Fruit fly (Drosophila melanogaster) whole organism, prepupa: ENCODE measurements around the gene CG8003.

Source experiments
- Blimp-1 ChIP-seq: fragments of 200-800 bp; sonication (Bioruptor generic); optimal IDR thresholded peaks from 3 replicates; lab custom pipeline; 2017; ENCODE audit warnings: missing biosample characterization, missing genetic modification characterization, mild to moderate bottlenecking, moderate library complexity, missing genetic modification reagents
- CG10631 ChIP-seq: fragments of 200-800 bp; sonication (Bioruptor generic); optimal IDR thresholded peaks from 2 replicates; lab custom pipeline; 2016; ENCODE audit warnings: missing biosample characterization, missing genetic modification characterization
- CG11294 ChIP-seq: fragments of 200-800 bp; sonication (Bioruptor generic); IDR thresholded peaks from 2 replicates; pipeline ENCODE4 v1.3.6; 2022; ENCODE audit warnings: missing biosample characterization, missing genetic modification characterization
- CG15336 ChIP-seq: fragments of 200-800 bp; sonication (Bioruptor generic); IDR thresholded peaks from 2 replicates; pipeline ENCODE4 v1.3.6; 2022; ENCODE audit warnings: missing biosample characterization, missing genetic modification characterization
- CG34406 ChIP-seq: fragments of 200-800 bp; sonication (Bioruptor generic); optimal IDR thresholded peaks from 3 replicates; lab custom pipeline; 2016; ENCODE audit warnings: missing biosample characterization, missing genetic modification characterization
- CG3919 ChIP-seq: fragments of 200-800 bp; sonication (Bioruptor generic); optimal IDR thresholded peaks from 3 replicates; lab custom pipeline; 2016; ENCODE audit warnings: missing biosample characterization, missing genetic modification characterization
- CG4318 ChIP-seq: fragments of 200-800 bp; sonication (Bioruptor generic); optimal IDR thresholded peaks from 3 replicates; lab custom pipeline; 2017; ENCODE audit warnings: missing biosample characterization, mild to moderate bottlenecking, missing genetic modification characterization
- CG6163 ChIP-seq: fragments of 200-800 bp; sonication (Bioruptor generic); IDR thresholded peaks from 3 replicates; pipeline ENCODE4 v1.3.6; 2022; ENCODE audit warnings: missing biosample characterization, missing genetic modification characterization
- CG6276 ChIP-seq: fragments of 200-800 bp; sonication (Bioruptor generic); optimal IDR thresholded peaks from 2 replicates; lab custom pipeline; 2017; ENCODE audit warnings: missing biosample characterization, mild to moderate bottlenecking, missing genetic modification characterization
- CG6792 ChIP-seq: fragments of 200-800 bp; sonication (Bioruptor generic); optimal IDR thresholded peaks from 3 replicates; lab custom pipeline; 2016; ENCODE audit warnings: missing biosample characterization, missing genetic modification characterization
- CG6808 ChIP-seq: fragments of 200-800 bp; sonication (Bioruptor generic); optimal IDR thresholded peaks from 3 replicates; lab custom pipeline; 2017; ENCODE audit warnings: missing biosample characterization, missing genetic modification characterization, mild to moderate bottlenecking, moderate library complexity, missing genetic modification reagents
- CG6854 ChIP-seq: fragments of 200-800 bp; sonication (Bioruptor generic); optimal IDR thresholded peaks from 2 replicates; lab custom pipeline; 2017; ENCODE audit warnings: missing biosample characterization, mild to moderate bottlenecking, missing genetic modification characterization
- CG7368 ChIP-seq: fragments of 200-800 bp; sonication (Bioruptor generic); optimal IDR thresholded peaks from 3 replicates; lab custom pipeline; 2016; ENCODE audit warnings: missing biosample characterization, missing genetic modification characterization
- CG8119 ChIP-seq: fragments of 200-800 bp; sonication (Bioruptor generic); IDR thresholded peaks from 3 replicates; pipeline ENCODE4 v1.3.6; 2022; ENCODE audit warnings: missing biosample characterization, missing genetic modification characterization
- CG8319 ChIP-seq: fragments of 200-800 bp; sonication (Bioruptor generic); optimal IDR thresholded peaks from 3 replicates; lab custom pipeline; 2016; ENCODE audit warnings: missing biosample characterization, missing genetic modification characterization
- CG8632 ChIP-seq: fragments of 200-800 bp; sonication (Bioruptor generic); optimal IDR thresholded peaks from 3 replicates; lab custom pipeline; 2016; ENCODE audit warnings: missing biosample characterization, missing genetic modification characterization
- CG9139 ChIP-seq: fragments of 200-800 bp; sonication (Bioruptor generic); optimal IDR thresholded peaks from 3 replicates; lab custom pipeline; 2017; ENCODE audit warnings: missing biosample characterization, mild to moderate bottlenecking, missing genetic modification characterization
- Eip78C ChIP-seq: fragments of 200-800 bp; sonication (Bioruptor generic); peaks from one replicate; lab custom pipeline; 2016; ENCODE audit warnings: missing biosample characterization, missing genetic modification characterization
- Eip93F ChIP-seq: fragments of 200-800 bp; sonication (Bioruptor generic); optimal IDR thresholded peaks from 2 replicates; lab custom pipeline; 2016; ENCODE audit warnings: missing biosample characterization, mild to moderate bottlenecking, missing genetic modification characterization
- Ets21C ChIP-seq: fragments of 200-800 bp; sonication (Bioruptor generic); optimal IDR thresholded peaks from 3 replicates; lab custom pipeline; 2016; ENCODE audit warnings: missing biosample characterization, missing genetic modification characterization
- Ets96B ChIP-seq: fragments of 200-800 bp; optimal IDR thresholded peaks from 2 replicates; lab custom pipeline; 2019; ENCODE audit warnings: missing biosample characterization, mild to moderate bottlenecking, missing genetic modification characterization, moderate library complexity
- Gug ChIP-seq: fragments of 200-800 bp; sonication (Bioruptor generic); IDR thresholded peaks from 2 replicates; pipeline ENCODE4 v1.3.6; 2022; ENCODE audit warnings: missing biosample characterization, missing genetic modification characterization
- Hr38 ChIP-seq: sonication (Bioruptor generic); optimal IDR thresholded peaks from 2 replicates; lab custom pipeline; 2016; ENCODE audit warnings: missing biosample characterization, missing genetic modification characterization
- Hr39 ChIP-seq: fragments of 200-800 bp; sonication (Bioruptor generic); optimal IDR thresholded peaks from 2 replicates; lab custom pipeline; 2016; ENCODE audit warnings: missing biosample characterization, missing genetic modification characterization
- Lpt ChIP-seq: fragments of 200-800 bp; sonication (Bioruptor generic); optimal IDR thresholded peaks from 3 replicates; lab custom pipeline; 2016; ENCODE audit warnings: missing biosample characterization, missing genetic modification characterization
- Met ChIP-seq: fragments of 200-800 bp; sonication (Bioruptor generic); optimal IDR thresholded peaks from 3 replicates; lab custom pipeline; 2016; ENCODE audit warnings: missing biosample characterization, missing genetic modification characterization
- OdsH ChIP-seq: fragments of 200-800 bp; sonication (Bioruptor generic); optimal IDR thresholded peaks from 3 replicates; lab custom pipeline; 2016; ENCODE audit warnings: missing biosample characterization, missing genetic modification characterization
- Smox ChIP-seq: fragments of 200-800 bp; sonication (Bioruptor generic); optimal IDR thresholded peaks from 3 replicates; lab custom pipeline; 2016; ENCODE audit warnings: missing biosample characterization, missing genetic modification characterization
- Sox102F ChIP-seq: fragments of 200-800 bp; sonication (Bioruptor generic); optimal IDR thresholded peaks from 2 replicates; lab custom pipeline; 2016; ENCODE audit warnings: missing biosample characterization, mild to moderate bottlenecking, missing genetic modification characterization
- Sox14 ChIP-seq: fragments of 200-800 bp; sonication (Bioruptor generic); optimal IDR thresholded peaks from 3 replicates; lab custom pipeline; 2016; ENCODE audit warnings: missing biosample characterization, missing genetic modification characterization
- Sox15 ChIP-seq: fragments of 200-800 bp; sonication (Bioruptor generic); optimal IDR thresholded peaks from 3 replicates; lab custom pipeline; 2016; ENCODE audit warnings: missing biosample characterization, missing genetic modification characterization
- achi ChIP-seq: fragments of 200-800 bp; sonication (Bioruptor generic); optimal IDR thresholded peaks from 3 replicates; lab custom pipeline; 2016; ENCODE audit warnings: missing biosample characterization, missing genetic modification characterization
- acj6 ChIP-seq: fragments of 200-800 bp; sonication (Bioruptor generic); optimal IDR thresholded peaks from 3 replicates; lab custom pipeline; 2016; ENCODE audit warnings: missing biosample characterization, missing genetic modification characterization
- cyc ChIP-seq: fragments of 200-800 bp; sonication (Bioruptor generic); optimal IDR thresholded peaks from 3 replicates; lab custom pipeline; 2016; ENCODE audit warnings: missing biosample characterization, missing genetic modification characterization
- dac ChIP-seq: fragments of 200-800 bp; sonication (Bioruptor generic); optimal IDR thresholded peaks from 2 replicates; lab custom pipeline; 2017; ENCODE audit warnings: missing biosample characterization, mild to moderate bottlenecking, missing genetic modification characterization
- dsx ChIP-seq: fragments of 200-800 bp; optimal IDR thresholded peaks from 3 replicates; lab custom pipeline; 2019; ENCODE audit warnings: missing biosample characterization, mild to moderate bottlenecking, missing genetic modification characterization, moderate library complexity; ENCODE audit not compliant: poor library complexity, severe bottlenecking
- eg ChIP-seq: fragments of 200-800 bp; sonication (Bioruptor generic); IDR thresholded peaks from 3 replicates; pipeline ENCODE4 v1.3.6; 2022; ENCODE audit warnings: missing biosample characterization, missing genetic modification characterization
- esn ChIP-seq: fragments of 200-800 bp; sonication (Bioruptor generic); optimal IDR thresholded peaks from 2 replicates; lab custom pipeline; 2016; ENCODE audit warnings: missing biosample characterization, mild to moderate bottlenecking, missing genetic modification characterization, moderate library complexity
- fd59A ChIP-seq: fragments of 200-800 bp; sonication (Bioruptor generic); optimal IDR thresholded peaks from 2 replicates; lab custom pipeline; 2017; ENCODE audit warnings: missing biosample characterization, mild to moderate bottlenecking, missing genetic modification characterization, missing genetic modification reagents
- fd85E ChIP-seq: fragments of 200-800 bp; sonication (Bioruptor generic); optimal IDR thresholded peaks from 3 replicates; lab custom pipeline; 2016; ENCODE audit warnings: missing biosample characterization, missing genetic modification characterization
- fkh ChIP-seq: fragments of 200-800 bp; sonication (Bioruptor generic); optimal IDR thresholded peaks from 3 replicates; lab custom pipeline; 2017; ENCODE audit warnings: missing biosample characterization, mild to moderate bottlenecking, missing genetic modification characterization, moderate library complexity
- net ChIP-seq: fragments of 200-800 bp; sonication (Bioruptor generic); optimal IDR thresholded peaks from 3 replicates; lab custom pipeline; 2016; ENCODE audit warnings: missing biosample characterization, missing genetic modification characterization
- salr ChIP-seq, 2 experiments: fragments of 200-800 bp; sonication (Bioruptor generic); optimal IDR thresholded peaks; 3 replicates each; lab custom pipeline; 2016 to 2018; ENCODE audit warnings: missing biosample characterization in 2 of 2, missing genetic modification characterization in 2 of 2, mild to moderate bottlenecking in 1 of 2
- spab ChIP-seq: fragments of 200-800 bp; sonication (Bioruptor generic); optimal IDR thresholded peaks from 2 replicates; lab custom pipeline; 2017; ENCODE audit warnings: missing biosample characterization, mild to moderate bottlenecking, missing genetic modification characterization, missing genetic modification reagents
- svp ChIP-seq: fragments of 200-800 bp; sonication (Bioruptor generic); peaks from one replicate; lab custom pipeline; 2016; ENCODE audit warnings: missing biosample characterization, missing genetic modification characterization
- topi ChIP-seq: fragments of 200-800 bp; sonication (Bioruptor generic); optimal IDR thresholded peaks from 3 replicates; lab custom pipeline; 2016; ENCODE audit warnings: missing biosample characterization, missing genetic modification characterization

The CG8003 gene

DNA sequence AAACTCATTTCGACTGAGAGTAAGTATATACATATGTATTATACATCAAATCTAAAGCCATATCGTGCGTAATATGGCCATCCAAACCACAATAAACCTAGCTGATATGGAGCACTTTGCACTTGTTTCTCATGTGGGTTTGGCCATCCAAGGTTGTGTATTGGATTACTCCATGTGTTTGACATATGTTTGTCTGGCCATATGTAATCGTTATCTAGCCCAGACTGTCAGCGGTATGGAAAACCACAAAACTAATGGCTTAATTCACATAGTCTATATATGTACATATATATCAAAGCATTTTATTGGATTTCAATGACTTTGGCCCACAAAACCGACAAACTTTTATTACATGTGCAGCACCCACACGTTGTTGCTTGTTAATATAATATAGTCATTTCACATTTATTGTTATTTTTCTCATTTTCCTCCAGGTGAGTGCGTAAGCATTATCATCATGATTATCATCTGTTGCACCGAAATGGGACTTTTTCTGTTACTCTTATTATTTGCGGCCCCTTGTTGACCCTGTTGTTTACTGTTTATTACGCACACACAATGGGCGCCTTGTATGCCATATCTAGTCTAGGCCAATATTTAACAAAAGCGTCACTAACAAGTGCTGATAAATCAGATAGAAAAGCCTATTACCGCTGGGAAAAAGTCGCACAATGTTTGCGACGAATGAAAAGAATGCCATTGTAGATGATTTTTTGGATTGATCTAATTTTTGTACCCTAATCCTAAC lies 4.7 kb upstream of the CG8003 start (continued):
- peak; percentile 15 for TF ChIP-seq Sox102F (GFP tag; lab: Kevin White, UChicago)
- peak; percentile 53 for TF ChIP-seq CG7368 (GFP tag; lab: Kevin White, UChicago)
- TF ChIP-seq CG11294 (GFP tag; lab: Robert Waterston, UW) = no peak
- TF ChIP-seq CG4318 (GFP tag; lab: Kevin White, UChicago) = no peak
- TF ChIP-seq CG6276 (GFP tag; lab: Kevin White, UChicago) = no peak
- TF ChIP-seq Blimp-1 (GFP tag; lab: Kevin White, UChicago) = no peak
- TF ChIP-seq Lpt (GFP tag; lab: Kevin White, UChicago) = no peak
- TF ChIP-seq net (GFP tag; lab: Kevin White, UChicago) = peak; percentile 49
- peak; percentile 18 for TF ChIP-seq Smox
- peak; percentile 16 for TF ChIP-seq Ets96B (tag; lab: Kevin White, UChicago)
- no peak for TF ChIP-seq CG6854 (GFP tag; lab: Kevin White, UChicago)
- TF ChIP-seq spab (GFP tag; lab: Kevin White, UChicago) = peak; percentile 51
- TF ChIP-seq Gug (GFP tag; lab: Robert Waterston, UW) = no peak
- peak; percentile 71 for TF ChIP-seq CG6163 (GFP tag; lab: Robert Waterston, UW)
- peak; percentile 35 for TF ChIP-seq CG6808 (GFP tag; lab: Kevin White, UChicago)
- TF ChIP-seq fkh (GFP tag; lab: Kevin White, UChicago) = peak; percentile 97
- peak; percentile 3 for TF ChIP-seq Sox14 (GFP tag; lab: Kevin White, UChicago)
- no peak for TF ChIP-seq dac (GFP tag; lab: Kevin White, UChicago)
- TF ChIP-seq Met = peak; percentile 49
- TF ChIP-seq Hr38 (GFP tag; lab: Kevin White, UChicago) = no peak
- TF ChIP-seq CG8632 (GFP tag; lab: Kevin White, UChicago) = peak; percentile 56
- peak; percentile 23 for TF ChIP-seq CG34406 (GFP tag; lab: Kevin White, UChicago)
- TF ChIP-seq cyc (GFP tag; lab: Kevin White, UChicago) = no peak
- TF ChIP-seq fd59A (GFP tag; lab: Kevin White, UChicago) = no peak
- peak; percentile 38 for TF ChIP-seq CG6792 (GFP tag; lab: Kevin White, UChicago)
- TF ChIP-seq acj6 (GFP tag; lab: Kevin White, UChicago) = peak; percentile 53
- TF ChIP-seq CG8119 (GFP tag; lab: Robert Waterston, UW) = no peak
- TF ChIP-seq topi = peak; percentile 31
- TF ChIP-seq CG8319 = no peak
- peak; percentile 50; the same call in 1 of the 3 replicates for TF ChIP-seq eg
- TF ChIP-seq CG10631 (GFP tag; lab: Kevin White, UChicago) = peak; percentile 62
- TF ChIP-seq Sox15 (GFP tag; lab: Kevin White, UChicago) = no peak

DNA sequence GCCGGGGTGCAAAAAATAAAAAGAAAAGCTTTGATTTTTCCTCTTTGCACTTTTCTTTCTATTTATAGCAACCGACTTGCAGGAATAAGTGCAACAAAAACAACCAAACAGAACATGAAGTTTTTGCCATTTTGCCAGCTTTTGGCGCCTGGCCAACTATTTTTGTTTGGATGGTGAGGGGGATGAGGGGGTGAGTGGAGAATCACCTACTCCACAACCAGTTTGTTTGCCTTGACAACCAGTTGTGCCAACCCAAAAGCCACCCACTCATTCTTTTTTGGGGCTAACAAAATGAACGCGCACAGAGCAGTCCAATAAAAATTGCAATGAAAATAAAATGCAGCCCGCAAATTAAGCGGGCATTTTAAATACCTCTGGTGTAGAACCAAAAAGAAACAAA lies 4.0 kb upstream of the CG8003 start:
- TF ChIP-seq CG34406 (GFP tag; lab: Kevin White, UChicago) (no peak), CG15336 (GFP tag; lab: Robert Waterston, UW) (peak; percentile 29; the same call in 1 of the 2 replicates), CG6854 (GFP tag; lab: Kevin White, UChicago) (no peak), fd85E (GFP tag; lab: Kevin White, UChicago) (no peak), CG9139 (GFP tag; lab: Kevin White, UChicago) (no peak), Met (no peak), Eip93F (GFP tag; lab: Kevin White, UChicago) (no peak), Hr39 (GFP tag; lab: Kevin White, UChicago) (no peak), CG4318 (GFP tag; lab: Kevin White, UChicago) (no peak), eg (peak; percentile 54; the same call in 2 of the 3 replicates), CG6808 (GFP tag; lab: Kevin White, UChicago) (no peak), achi (GFP tag; lab: Kevin White, UChicago) (no peak), CG8119 (GFP tag; lab: Robert Waterston, UW) (no peak), Blimp-1 (GFP tag; lab: Kevin White, UChicago) (no peak), salr (GFP tag; optimal IDR thresholded peaks at IDR 0.05; lab: Kevin White, UChicago) (no peak), CG7368 (GFP tag; lab: Kevin White, UChicago) (no peak), CG6276 (GFP tag; lab: Kevin White, UChicago) (peak; percentile 34), Eip78C (GFP tag; lab: Kevin White, UChicago) (peak; percentile 48), Ets21C (GFP tag; lab: Kevin White, UChicago) (no peak), esn (GFP tag; lab: Kevin White, UChicago) (no peak), Gug (GFP tag; lab: Robert Waterston, UW) (no peak), Ets96B (tag; lab: Kevin White, UChicago) (no peak), dsx (GFP tag; lab: Kevin White, UChicago) (no peak), svp (GFP tag; lab: Kevin White, UChicago) (no peak), CG6163 (GFP tag; lab: Robert Waterston, UW) (peak; percentile 27; the same call in 1 of the 3 replicates), CG11294 (GFP tag; lab: Robert Waterston, UW) (no peak), CG10631 (GFP tag; lab: Kevin White, UChicago) (no peak), Smox (no peak), fd59A (GFP tag; lab: Kevin White, UChicago) (no peak), CG3919 (GFP tag; lab: Kevin White, UChicago) (no peak), Sox14 (GFP tag; lab: Kevin White, UChicago) (no peak), OdsH (GFP tag; lab: Kevin White, UChicago) (no peak), CG8632 (GFP tag; lab: Kevin White, UChicago) (no peak)
